Worm (Caenorhabditis elegans): ENCODE data around the gene cyk-1.

DNA sequence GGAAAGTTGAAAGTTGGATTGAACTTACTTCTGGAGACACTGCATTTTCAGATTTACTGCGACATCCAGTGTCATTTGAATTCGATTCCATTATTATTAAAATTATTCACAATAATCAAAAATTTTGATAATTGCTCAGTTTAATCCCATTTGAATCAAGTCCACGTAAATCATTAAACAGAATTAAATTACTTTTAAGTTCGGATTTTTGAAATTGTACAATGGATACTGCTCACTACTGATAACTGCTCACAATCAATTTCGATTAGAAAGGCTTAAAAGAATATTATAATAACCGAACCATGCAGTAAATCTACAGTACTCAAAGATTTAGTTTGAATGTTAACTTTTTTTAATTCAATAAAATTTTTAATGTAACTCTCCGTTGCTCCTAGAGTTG lies 35.2 kb upstream of the cyk-1 start, which contains the start of gene R01H2.4:
- TF ChIP-seq him-1 (tag; optimal IDR thresholded peaks at IDR 0.05) (no peak), B0019.2 (GFP tag; conservative IDR thresholded peaks at IDR 0.05) (no peak), ama-1 (optimal IDR thresholded peaks at IDR 0.05) (no peak), ama-1 (GFP tag; optimal IDR thresholded peaks at IDR 0.05) (no peak), mel-28 (tag; optimal IDR thresholded peaks at IDR 0.05; ENCODE audit: borderline replicate concordance) (no peak), lin-54 (GFP tag; optimal IDR thresholded peaks at IDR 0.05) (no peak), F57A8.1 (GFP tag; optimal IDR thresholded peaks at IDR 0.05) (no peak), nfya-2 (GFP tag; IDR thresholded peaks at IDR 0.05) (no peak), rec-8 (tag; optimal IDR thresholded peaks at IDR 0.05) (no peak)

All from whole organism, young adult.